Worm (Caenorhabditis elegans) whole organism, L3 larva: ENCODE results near the gene fbxb-42.

Experiments used
- R02D3.7 ChIP-seq: fragments of 150-350 bp; optimal IDR thresholded peaks from 2 replicates; lab custom pipeline; 2014; ENCODE audit warnings: missing biosample characterization, missing genetic modification characterization
- aly-2 ChIP-seq: fragments of 150-350 bp; optimal IDR thresholded peaks from 2 replicates; lab custom pipeline; 2014; ENCODE audit warnings: missing biosample characterization, missing genetic modification characterization
- egl-27 ChIP-seq: sonication (generic microtip); optimal IDR thresholded peaks from 4 replicates; lab custom pipeline; 2017; ENCODE audit warnings: missing biosample characterization, missing genetic modification reagents, missing genetic modification characterization
- elt-1 ChIP-seq: fragments of 150-350 bp; optimal IDR thresholded peaks from 2 replicates; lab custom pipeline; 2014; ENCODE audit warnings: missing biosample characterization, missing genetic modification characterization
- elt-2 ChIP-seq: sonication (generic microtip); optimal IDR thresholded peaks from 2 replicates; lab custom pipeline; 2016; ENCODE audit warnings: missing genetic modification reagents, mild to moderate bottlenecking, missing genetic modification characterization, missing compliant biosample characterization
- elt-3 ChIP-seq, 3 experiments: fragments of 150-350 bp in 1 of 3; sonication (generic microtip) in 2 of 3; optimal IDR thresholded peaks; 2 replicates in 2 of 3; 4 replicates in 1 of 3; lab custom pipeline; 2014 to 2017; ENCODE audit warnings: missing biosample characterization in 3 of 3, missing genetic modification characterization in 3 of 3
- mdl-1 ChIP-seq: fragments of 150-350 bp; optimal IDR thresholded peaks from 2 replicates; lab custom pipeline; 2014; ENCODE audit warnings: missing biosample characterization, missing genetic modification characterization
- nhr-12 ChIP-seq: fragments of 150-350 bp; optimal IDR thresholded peaks from 2 replicates; lab custom pipeline; 2014; ENCODE audit warnings: missing biosample characterization, missing genetic modification characterization
- nhr-237 ChIP-seq: fragments of 150-350 bp; optimal IDR thresholded peaks from 2 replicates; lab custom pipeline; 2014; ENCODE audit warnings: missing biosample characterization, missing genetic modification characterization
- skn-1 ChIP-seq: fragments of 150-350 bp; optimal IDR thresholded peaks from 2 replicates; lab custom pipeline; 2014; ENCODE audit warnings: missing biosample characterization, missing genetic modification characterization
- snpc-4 ChIP-seq: fragments of 150-350 bp; optimal IDR thresholded peaks from 2 replicates; lab custom pipeline; 2014; ENCODE audit warnings: missing biosample characterization, missing genetic modification characterization
- unc-39 ChIP-seq: sonication (generic microtip); optimal IDR thresholded peaks from 4 replicates; lab custom pipeline; 2017; ENCODE audit warnings: missing biosample characterization, missing genetic modification characterization
- ztf-11 ChIP-seq: fragments of 150-350 bp; optimal IDR thresholded peaks from 2 replicates; lab custom pipeline; 2014; ENCODE audit warnings: missing biosample characterization, missing genetic modification characterization

DNA sequence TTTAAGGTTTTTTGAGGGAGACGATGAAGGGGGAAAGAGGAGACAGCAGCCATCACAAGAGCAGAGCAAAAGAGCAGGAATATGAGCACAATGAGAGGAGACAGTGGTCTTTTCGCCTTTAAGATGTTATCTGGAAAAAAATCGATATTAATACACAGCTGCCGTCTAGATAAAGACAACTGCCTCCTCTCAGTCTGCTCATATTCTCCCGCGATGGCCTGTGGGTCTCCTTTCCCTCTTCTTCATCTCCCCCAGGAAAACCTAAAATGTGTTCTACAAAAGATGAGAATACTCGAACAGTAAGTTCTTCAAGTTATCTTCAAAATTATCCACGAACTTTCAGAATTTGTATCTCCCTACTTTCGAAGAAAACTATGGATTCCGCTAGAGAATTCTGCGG lies 13.1 kb downstream of the fbxb-42 start, which contains the start of the genes fbxb-52 and fbxb-51:
- TF ChIP-seq skn-1 (tag; lab: Kevin White, UChicago) (no peak), ztf-11 (tag; lab: Kevin White, UChicago) (no peak), snpc-4 (no peak), elt-2 (tag; lab: Kevin White, UChicago) (no peak), unc-39 (tag; lab: Kevin White, UChicago) (no peak), nhr-12 (tag; lab: Kevin White, UChicago) (no peak), R02D3.7 (tag; lab: Kevin White, UChicago) (no peak), egl-27 (tag; lab: Kevin White, UChicago) (no peak), nhr-237 (tag; lab: Kevin White, UChicago) (no peak), mdl-1 (tag; lab: Kevin White, UChicago) (no peak), aly-2 (tag; lab: Kevin White, UChicago) (no peak), elt-1 (tag; lab: Kevin White, UChicago) (no peak), elt-3 (tag; optimal IDR thresholded peaks at IDR 0.05; lab: Kevin White, UChicago) (no peak)
